Worm (Caenorhabditis elegans) whole organism, mixed stage, embryonic: Measurements from ENCODE around the gene T24D5.6.

ENCODE experiments used
- bed-3 ChIP-seq: fragments of 200-800 bp; sonication (Bioruptor generic); optimal IDR thresholded peaks from 3 replicates; lab custom pipeline; 2018; ENCODE audit warnings: mild to moderate bottlenecking, missing genetic modification characterization, moderate library complexity, missing compliant biosample characterization
- blmp-1 ChIP-seq: fragments of 150-350 bp; optimal IDR thresholded peaks from 2 replicates; lab custom pipeline; 2014; ENCODE audit warnings: missing biosample characterization, missing genetic modification characterization
- ces-1 ChIP-seq: fragments of 150-350 bp; optimal IDR thresholded peaks from 2 replicates; lab custom pipeline; 2014; ENCODE audit warnings: missing biosample characterization, missing genetic modification reagents, missing genetic modification characterization
- elt-3 ChIP-seq: fragments of 150-350 bp; optimal IDR thresholded peaks from 2 replicates; lab custom pipeline; 2014; ENCODE audit warnings: missing biosample characterization, missing genetic modification characterization
- lin-13 ChIP-seq: fragments of 150-350 bp; optimal IDR thresholded peaks from 2 replicates; lab custom pipeline; 2014; ENCODE audit warnings: missing biosample characterization, missing genetic modification characterization
- lin-32 ChIP-seq: fragments of 200-800 bp; sonication (Bioruptor generic); optimal IDR thresholded peaks from 2 replicates; lab custom pipeline; 2018; ENCODE audit warnings: mild to moderate bottlenecking, missing genetic modification characterization, missing compliant biosample characterization
- lsy-2 ChIP-seq: fragments of 150-350 bp; optimal IDR thresholded peaks from 2 replicates; lab custom pipeline; 2014; ENCODE audit warnings: missing biosample characterization, missing genetic modification characterization
- mep-1 ChIP-seq: fragments of 150-350 bp; optimal IDR thresholded peaks from 2 replicates; lab custom pipeline; 2017; ENCODE audit warnings: missing biosample characterization, missing genetic modification reagents, missing genetic modification characterization, inconsistent platforms
- nhr-76 ChIP-seq: sonication (generic microtip); optimal IDR thresholded peaks from 2 replicates; lab custom pipeline; 2017; ENCODE audit warnings: missing biosample characterization, missing genetic modification characterization
- pha-4 ChIP-seq: fragments of 150-350 bp; optimal IDR thresholded peaks from 2 replicates; lab custom pipeline; 2018; ENCODE audit warnings: missing biosample characterization, missing genetic modification reagents, missing genetic modification characterization

- TF ChIP-seq ces-1 (GFP tag; lab: Kevin White, UChicago) (no peak), lin-32 (GFP tag; lab: Kevin White, UChicago) (no peak), elt-3 (tag; lab: Kevin White, UChicago) (no peak), nhr-76 (tag; lab: Kevin White, UChicago) (no peak), lsy-2 (tag; lab: Kevin White, UChicago) (no peak), blmp-1 (no peak), bed-3 (no peak), mep-1 (no peak), pha-4 (tag; lab: Kevin White, UChicago) (no peak), lin-13 (tag; lab: Kevin White, UChicago) (no peak)
Measured at ce11 chrX:12620310-12620709, 16.9 kb downstream of the T24D5.6 start.
